Worm (Caenorhabditis elegans) whole organism, L3 larva: ENCODE results near the gene T24F1.4.

ENCODE experiments used
- ZK546.5 ChIP-seq: sonication (generic microtip); optimal IDR thresholded peaks from 2 replicates; lab custom pipeline; 2017; ENCODE audit warnings: missing biosample characterization, missing genetic modification characterization
- aly-2 ChIP-seq: fragments of 150-350 bp; optimal IDR thresholded peaks from 2 replicates; lab custom pipeline; 2014; ENCODE audit warnings: missing biosample characterization, missing genetic modification characterization
- ama-1 ChIP-seq: fragments of 150-350 bp; optimal IDR thresholded peaks from 2 replicates; lab custom pipeline; 2018
- ceh-16 ChIP-seq: sonication (generic microtip); optimal IDR thresholded peaks from 2 replicates; lab custom pipeline; 2017; ENCODE audit warnings: missing biosample characterization, missing genetic modification characterization
- ceh-82 ChIP-seq: fragments of 150-350 bp; optimal IDR thresholded peaks from 2 replicates; lab custom pipeline; 2014; ENCODE audit warnings: missing biosample characterization, missing genetic modification characterization
- daf-12 ChIP-seq: fragments of 150-350 bp; optimal IDR thresholded peaks from 2 replicates; lab custom pipeline; 2014; ENCODE audit warnings: missing biosample characterization, missing genetic modification reagents, missing genetic modification characterization
- elt-1 ChIP-seq: fragments of 150-350 bp; optimal IDR thresholded peaks from 2 replicates; lab custom pipeline; 2014; ENCODE audit warnings: missing biosample characterization, missing genetic modification characterization
- elt-2 ChIP-seq: sonication (generic microtip); optimal IDR thresholded peaks from 2 replicates; lab custom pipeline; 2016; ENCODE audit warnings: missing genetic modification reagents, mild to moderate bottlenecking, missing genetic modification characterization, missing compliant biosample characterization
- elt-3 ChIP-seq, 3 experiments: fragments of 150-350 bp in 1 of 3; sonication (generic microtip) in 2 of 3; optimal IDR thresholded peaks; 2 replicates in 2 of 3; 4 replicates in 1 of 3; lab custom pipeline; 2014 to 2017; ENCODE audit warnings: missing biosample characterization in 3 of 3, missing genetic modification characterization in 3 of 3
- eor-1 ChIP-seq, 2 experiments: fragments of 150-350 bp; optimal IDR thresholded peaks; 2 replicates each; lab custom pipeline; 2014 to 2018; ENCODE audit warnings: missing biosample characterization in 2 of 2, missing genetic modification characterization in 2 of 2
- fkh-10 ChIP-seq: sonication (generic microtip); optimal IDR thresholded peaks from 2 replicates; lab custom pipeline; 2017; ENCODE audit warnings: missing biosample characterization, missing genetic modification reagents, missing genetic modification characterization
- fos-1 ChIP-seq: fragments of 150-350 bp; optimal IDR thresholded peaks from 2 replicates; lab custom pipeline; 2014; ENCODE audit warnings: missing biosample characterization, missing genetic modification characterization
- hmg-11 ChIP-seq: sonication (generic microtip); optimal IDR thresholded peaks from 2 replicates; lab custom pipeline; 2016; ENCODE audit warnings: missing genetic modification characterization, missing compliant biosample characterization
- jun-1 ChIP-seq: fragments of 150-350 bp; optimal IDR thresholded peaks from 2 replicates; lab custom pipeline; 2014; ENCODE audit warnings: missing biosample characterization, missing genetic modification reagents, missing genetic modification characterization
- lin-15B ChIP-seq: fragments of 150-350 bp; optimal IDR thresholded peaks from 2 replicates; lab custom pipeline; 2014; ENCODE audit warnings: missing biosample characterization, missing genetic modification characterization
- lin-39 ChIP-seq: fragments of 150-350 bp; optimal IDR thresholded peaks from 2 replicates; lab custom pipeline; 2018; ENCODE audit warnings: missing biosample characterization, missing genetic modification reagents, missing genetic modification characterization
- lsy-12 ChIP-seq: sonication (generic microtip); optimal IDR thresholded peaks from 2 replicates; lab custom pipeline; 2016; ENCODE audit warnings: mild to moderate bottlenecking, missing genetic modification characterization, missing compliant biosample characterization
- mdl-1 ChIP-seq: fragments of 150-350 bp; optimal IDR thresholded peaks from 2 replicates; lab custom pipeline; 2014; ENCODE audit warnings: missing biosample characterization, missing genetic modification characterization
- nfya-1 ChIP-seq: sonication (generic microtip); optimal IDR thresholded peaks from 2 replicates; lab custom pipeline; 2017; ENCODE audit warnings: missing genetic modification characterization, mild to moderate bottlenecking, missing compliant biosample characterization, antibody characterized with exemption, moderate library complexity; ENCODE audit not compliant: insufficient read depth
- nhr-11 ChIP-seq: fragments of 150-350 bp; optimal IDR thresholded peaks from 2 replicates; lab custom pipeline; 2014; ENCODE audit warnings: missing biosample characterization, missing genetic modification characterization
- nhr-12 ChIP-seq: fragments of 150-350 bp; optimal IDR thresholded peaks from 2 replicates; lab custom pipeline; 2014; ENCODE audit warnings: missing biosample characterization, missing genetic modification characterization
- nhr-23 ChIP-seq: fragments of 150-350 bp; optimal IDR thresholded peaks from 2 replicates; lab custom pipeline; 2014; ENCODE audit warnings: missing biosample characterization, missing genetic modification reagents, missing genetic modification characterization
- nhr-237 ChIP-seq: fragments of 150-350 bp; optimal IDR thresholded peaks from 2 replicates; lab custom pipeline; 2014; ENCODE audit warnings: missing biosample characterization, missing genetic modification characterization
- nhr-25 ChIP-seq: sonication (generic microtip); optimal IDR thresholded peaks from 2 replicates; lab custom pipeline; 2017; ENCODE audit warnings: missing biosample characterization, missing genetic modification characterization
- nhr-43 ChIP-seq: sonication (generic microtip); optimal IDR thresholded peaks from 2 replicates; lab custom pipeline; 2016; ENCODE audit warnings: mild to moderate bottlenecking, missing genetic modification characterization, missing compliant biosample characterization; ENCODE audit not compliant: poor library complexity, severe bottlenecking
- nhr-67 ChIP-seq: fragments of 150-350 bp; optimal IDR thresholded peaks from 2 replicates; lab custom pipeline; 2014; ENCODE audit warnings: missing biosample characterization, missing genetic modification characterization
- nhr-76 ChIP-seq: fragments of 150-350 bp; sonication (generic microtip); optimal IDR thresholded peaks from 5 replicates; lab custom pipeline; 2014; ENCODE audit warnings: missing biosample characterization, missing genetic modification characterization
- nhr-77 ChIP-seq: fragments of 150-350 bp; optimal IDR thresholded peaks from 2 replicates; lab custom pipeline; 2014; ENCODE audit warnings: missing biosample characterization, missing genetic modification characterization
- pha-4 ChIP-seq: fragments of 150-350 bp; optimal IDR thresholded peaks from 2 replicates; lab custom pipeline; 2014; ENCODE audit warnings: missing biosample characterization, missing genetic modification reagents, missing genetic modification characterization
- pqm-1 ChIP-seq: fragments of 150-350 bp; optimal IDR thresholded peaks from 2 replicates; lab custom pipeline; 2017; ENCODE audit warnings: missing biosample characterization, missing genetic modification characterization, inconsistent platforms
- sea-2 ChIP-seq: fragments of 150-350 bp; sonication (generic microtip); optimal IDR thresholded peaks from 4 replicates; lab custom pipeline; 2014; ENCODE audit warnings: missing biosample characterization, missing genetic modification reagents, missing genetic modification characterization
- skn-1 ChIP-seq: fragments of 150-350 bp; optimal IDR thresholded peaks from 2 replicates; lab custom pipeline; 2014; ENCODE audit warnings: missing biosample characterization, missing genetic modification characterization
- tbx-2 ChIP-seq: sonication (generic microtip); optimal IDR thresholded peaks from 2 replicates; lab custom pipeline; 2016; ENCODE audit warnings: mild to moderate bottlenecking, missing genetic modification characterization, missing compliant biosample characterization
- unc-39 ChIP-seq: sonication (generic microtip); optimal IDR thresholded peaks from 4 replicates; lab custom pipeline; 2017; ENCODE audit warnings: missing biosample characterization, missing genetic modification characterization
- unc-62 ChIP-seq: fragments of 150-350 bp; sonication (generic microtip); optimal IDR thresholded peaks from 4 replicates; lab custom pipeline; 2014; ENCODE audit warnings: missing biosample characterization, missing genetic modification reagents, missing genetic modification characterization
- zag-1 ChIP-seq: fragments of 150-350 bp; optimal IDR thresholded peaks from 2 replicates; lab custom pipeline; 2014; ENCODE audit warnings: missing biosample characterization, missing genetic modification characterization
- ztf-11 ChIP-seq: fragments of 150-350 bp; optimal IDR thresholded peaks from 2 replicates; lab custom pipeline; 2014; ENCODE audit warnings: missing biosample characterization, missing genetic modification characterization

T24F1.4 gene

DNA sequence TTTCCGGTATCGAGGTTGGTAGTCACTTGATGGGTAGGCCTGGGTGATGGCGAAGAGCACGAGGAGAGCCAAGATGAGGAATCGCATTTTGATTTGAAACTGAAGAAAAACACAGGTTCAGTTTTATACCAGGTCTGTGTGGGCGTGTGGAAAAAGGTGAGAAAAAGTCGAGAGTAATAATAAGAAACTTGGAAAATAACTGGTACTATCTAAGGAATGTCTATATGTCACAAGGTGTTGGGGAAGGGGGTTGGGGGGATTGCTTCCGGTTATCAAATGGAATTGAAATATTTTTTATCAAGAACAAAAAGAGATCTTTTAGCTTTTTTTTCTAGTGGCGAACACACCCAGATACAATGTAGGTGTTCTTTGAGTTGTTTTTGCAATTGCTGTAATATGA is 5.5 kb upstream of the T24F1.4 start, which contains the start of gene nlp-51:
nlp-51 (minus strand) TSS at position 101 of the 400 bp plus-strand sequence.
- TF ChIP-seq unc-62 (no peak), hmg-11 (tag; lab: Kevin White, UChicago) (no peak), fkh-10 (GFP tag; lab: Kevin White, UChicago) (no peak), tbx-2 (no peak), fos-1 (tag; lab: Kevin White, UChicago) (no peak), lin-39 (no peak), mdl-1 (no peak), sea-2 (GFP tag; lab: Kevin White, UChicago) (no peak), elt-1 (tag; lab: Kevin White, UChicago) (no peak), lsy-12 (tag; lab: Kevin White, UChicago) (no peak), ceh-16 (tag; lab: Kevin White, UChicago) (no peak)

DNA sequence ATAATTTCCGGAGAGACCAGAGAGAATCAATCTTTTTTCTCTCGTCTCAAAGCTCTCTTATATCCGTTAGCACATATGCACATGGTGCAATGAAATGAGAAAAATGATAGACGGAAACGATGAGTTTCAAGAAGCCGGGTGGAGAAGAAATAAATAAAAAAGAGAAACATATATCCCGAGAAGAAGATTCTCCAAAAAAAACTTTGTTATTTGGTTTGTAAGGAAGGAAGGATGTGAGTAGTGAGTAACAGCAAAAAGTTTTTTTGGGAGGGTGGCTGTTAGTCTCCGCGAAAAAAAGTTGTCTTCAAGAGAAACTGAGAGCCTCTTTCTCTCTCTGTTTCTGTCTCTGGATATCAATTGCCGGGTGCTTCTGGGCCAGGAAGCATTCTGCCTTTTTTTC is 2.6 kb upstream of the T24F1.4 start:
- TF ChIP-seq ceh-16 (tag; lab: Kevin White, UChicago) = no peak
- no peak for TF ChIP-seq fkh-10 (GFP tag; lab: Kevin White, UChicago)
- TF ChIP-seq nhr-11 (tag; lab: Kevin White, UChicago) = no peak

DNA sequence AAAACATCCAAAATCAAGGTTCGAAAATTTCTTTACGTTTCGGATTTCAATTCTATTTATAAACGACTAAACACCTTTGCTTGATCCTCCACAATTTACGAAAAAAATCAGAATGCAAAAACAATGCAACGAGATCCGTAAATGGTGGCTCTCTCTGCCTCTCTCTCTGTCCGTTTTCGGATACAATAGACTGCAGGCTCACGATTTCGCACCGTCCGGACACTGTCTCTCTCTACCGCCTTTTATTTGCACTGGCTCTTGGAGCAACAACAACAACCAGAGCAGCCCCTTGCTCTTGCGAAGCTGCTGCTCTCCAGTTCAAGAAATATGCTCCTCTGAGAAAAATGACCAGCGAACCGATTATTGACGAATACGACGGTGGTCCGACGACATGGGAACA is 1.8 kb downstream of the T24F1.4 start, which contains the start of gene T24F1.7:
T24F1.7 (plus strand) TSS at position 301 of the 400 bp plus-strand sequence.
- TF ChIP-seq unc-62 (no peak), aly-2 (tag; lab: Kevin White, UChicago) (no peak), ama-1 (no peak), zag-1 (tag; lab: Kevin White, UChicago) (no peak), ceh-82 (tag; lab: Kevin White, UChicago) (no peak), unc-39 (no peak), lin-39 (no peak), nhr-76 (tag; lab: Kevin White, UChicago) (no peak), sea-2 (GFP tag; lab: Kevin White, UChicago) (no peak), lsy-12 (tag; lab: Kevin White, UChicago) (no peak), skn-1 (no peak), nhr-67 (no peak), ZK546.5 (tag; lab: Kevin White, UChicago) (no peak), nhr-237 (no peak), jun-1 (tag; lab: Kevin White, UChicago) (no peak), nfya-1 (no peak), tbx-2 (no peak), nhr-43 (tag; lab: Kevin White, UChicago) (no peak), nhr-77 (no peak), elt-2 (tag; lab: Kevin White, UChicago) (no peak)

DNA sequence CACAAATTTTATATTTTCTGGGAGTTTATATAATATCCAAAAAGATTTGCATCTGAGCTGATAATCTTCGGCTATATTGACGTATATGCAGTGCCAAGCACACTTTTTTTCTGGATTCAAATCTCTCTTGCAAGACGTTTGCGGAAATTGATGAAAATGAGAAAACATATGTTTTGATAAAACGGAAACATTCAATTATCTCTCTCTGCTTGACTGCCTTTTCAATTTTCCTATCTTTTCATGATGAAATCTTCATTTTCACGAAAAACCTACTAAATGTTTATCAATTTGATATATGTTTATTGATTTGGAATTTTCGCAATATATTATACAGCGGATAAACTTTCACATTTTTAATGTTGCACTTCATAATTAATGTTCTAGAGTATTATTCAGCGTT is 6.1 kb downstream of the T24F1.4 start:
- TF ChIP-seq ZK546.5 (tag; lab: Kevin White, UChicago) (no peak), zag-1 (tag; lab: Kevin White, UChicago) (no peak), jun-1 (tag; lab: Kevin White, UChicago) (no peak), nhr-11 (tag; lab: Kevin White, UChicago) (no peak), fkh-10 (GFP tag; lab: Kevin White, UChicago) (no peak), nhr-12 (tag; lab: Kevin White, UChicago) (no peak), tbx-2 (no peak), elt-2 (tag; lab: Kevin White, UChicago) (no peak), lin-15B (tag; lab: Kevin White, UChicago) (no peak), unc-62 (no peak), nhr-77 (no peak), unc-39 (no peak), nhr-76 (tag; lab: Kevin White, UChicago) (no peak), elt-3 (tag; optimal IDR thresholded peaks at IDR 0.05; lab: Kevin White, UChicago) (no peak), nhr-237 (no peak), daf-12 (tag; lab: Kevin White, UChicago) (no peak), ama-1 (no peak), eor-1 (tag; optimal IDR thresholded peaks at IDR 0.05; lab: Kevin White, UChicago) (no peak)

DNA sequence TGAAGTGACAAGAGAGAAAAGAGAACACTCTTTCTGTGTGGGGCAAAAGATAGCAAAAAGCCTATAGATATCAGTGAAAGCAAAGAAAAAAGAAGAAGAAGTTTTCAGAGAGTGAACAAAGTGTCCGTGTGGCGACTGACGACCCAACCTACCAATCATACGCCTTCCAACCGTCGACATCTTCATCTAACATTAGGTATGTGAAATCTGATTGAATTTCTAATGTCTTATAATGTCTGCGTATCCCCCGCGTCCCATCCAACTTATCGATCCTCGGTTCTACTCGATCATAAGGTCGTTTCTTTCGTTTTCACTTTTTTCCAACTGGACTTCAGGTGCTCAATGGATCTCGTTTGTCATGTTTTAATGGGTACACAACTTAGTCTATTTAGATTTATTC is 6.7 kb downstream of the T24F1.4 start:
- no peak for TF ChIP-seq lsy-12 (tag; lab: Kevin White, UChicago)
- TF ChIP-seq nhr-23 (tag; lab: Kevin White, UChicago) = peak; percentile 26
- TF ChIP-seq nfya-1 = peak; percentile 56
- TF ChIP-seq ztf-11 (tag; lab: Kevin White, UChicago) = no peak
- TF ChIP-seq pha-4 (tag; lab: Kevin White, UChicago) = no peak
- no peak for TF ChIP-seq elt-1 (tag; lab: Kevin White, UChicago)
- no peak for TF ChIP-seq pqm-1 (tag; lab: Kevin White, UChicago)
- peak; percentile 79 for TF ChIP-seq nhr-25 (tag; lab: Kevin White, UChicago)
- TF ChIP-seq skn-1 = no peak
